Fruit fly (Drosophila melanogaster) whole organism, adult: ENCODE results near the gene CG18530.

Experiments
- CG11617 ChIP-seq: fragments of 200-800 bp; sonication (Bioruptor generic); optimal IDR thresholded peaks from 2 replicates; lab custom pipeline; 2017; ENCODE audit warnings: mild to moderate bottlenecking, missing biosample characterization, missing genetic modification reagents, missing genetic modification characterization
- CG14711 ChIP-seq: fragments of 200-800 bp; sonication (Bioruptor generic); optimal IDR thresholded peaks from 2 replicates; lab custom pipeline; 2018; ENCODE audit warnings: missing biosample characterization, mild to moderate bottlenecking, missing genetic modification characterization, moderate library complexity
- CG1620 ChIP-seq: fragments of 200-800 bp; sonication (Bioruptor generic); optimal IDR thresholded peaks from 2 replicates; lab custom pipeline; 2016; ENCODE audit warnings: missing biosample characterization, missing genetic modification characterization
- CG33017 ChIP-seq: fragments of 200-800 bp; sonication (Bioruptor generic); optimal IDR thresholded peaks from 2 replicates; lab custom pipeline; 2018; ENCODE audit warnings: missing biosample characterization, mild to moderate bottlenecking, missing genetic modification characterization, moderate library complexity
- CG5204 ChIP-seq: fragments of 200-800 bp; sonication (Bioruptor generic); optimal IDR thresholded peaks from 2 replicates; lab custom pipeline; 2016; ENCODE audit warnings: missing biosample characterization, missing genetic modification characterization
- CG7045 ChIP-seq: fragments of 200-800 bp; sonication (Bioruptor generic); optimal IDR thresholded peaks from 2 replicates; lab custom pipeline; 2017; ENCODE audit warnings: missing biosample characterization, mild to moderate bottlenecking, missing genetic modification characterization
- Crg-1 ChIP-seq: fragments of 200-800 bp; sonication (Bioruptor generic); optimal IDR thresholded peaks from 2 replicates; lab custom pipeline; 2016; ENCODE audit warnings: missing biosample characterization, missing genetic modification characterization
- Mnt ChIP-seq: fragments of 200-800 bp; sonication (Bioruptor generic); optimal IDR thresholded peaks from 2 replicates; lab custom pipeline; 2016; ENCODE audit warnings: missing biosample characterization, mild to moderate bottlenecking, missing genetic modification characterization
- bab1 ChIP-seq: fragments of 200-800 bp; sonication (Bioruptor generic); optimal IDR thresholded peaks from 3 replicates; lab custom pipeline; 2019; ENCODE audit warnings: missing biosample characterization, mild to moderate bottlenecking, missing genetic modification characterization, moderate library complexity
- kay ChIP-seq: fragments of 200-800 bp; sonication (Bioruptor generic); peaks from one replicate; lab custom pipeline; 2016; ENCODE audit warnings: missing biosample characterization, missing genetic modification characterization, borderline replicate concordance
- ovo ChIP-seq: fragments of 200-800 bp; sonication (Bioruptor generic); optimal IDR thresholded peaks from 2 replicates; lab custom pipeline; 2016; ENCODE audit warnings: missing biosample characterization, missing genetic modification characterization
- pad ChIP-seq: fragments of 200-800 bp; sonication (Bioruptor generic); optimal IDR thresholded peaks from 3 replicates; lab custom pipeline; 2017; ENCODE audit warnings: missing biosample characterization, missing genetic modification characterization, mild to moderate bottlenecking, moderate library complexity, missing genetic modification reagents

- TF ChIP-seq Mnt: no peak
- no peak for TF ChIP-seq Crg-1
- no peak for TF ChIP-seq CG1620 (GFP tag; lab: Kevin White, UChicago)
- no peak for TF ChIP-seq CG7045 (GFP tag; lab: Kevin White, UChicago)
- no peak for TF ChIP-seq kay
- no peak for TF ChIP-seq CG14711 (tag; lab: Kevin White, UChicago)
- no peak for TF ChIP-seq pad (GFP tag; lab: Kevin White, UChicago)
- TF ChIP-seq bab1 (GFP tag; lab: Kevin White, UChicago): no peak
- no peak for TF ChIP-seq ovo (GFP tag; lab: Kevin White, UChicago)
- no peak for TF ChIP-seq CG33017 (tag; lab: Kevin White, UChicago)
- TF ChIP-seq CG5204 (GFP tag; lab: Kevin White, UChicago): no peak
- TF ChIP-seq CG11617 (GFP tag; lab: Kevin White, UChicago): no peak
Measured at dm6 chr3R:12624913-12625312, 8.2 kb upstream of the CG18530 start.
